Worm (Caenorhabditis elegans) whole organism, L4 larva: Measurements from ENCODE around the gene nars-2.

Experiments used
- hlh-11 ChIP-seq: fragments of 200-800 bp; sonication (Bioruptor generic); optimal IDR thresholded peaks from 2 replicates; lab custom pipeline; 2018; ENCODE audit warnings: mild to moderate bottlenecking, missing genetic modification characterization, missing compliant biosample characterization
- mdl-1 ChIP-seq, 2 experiments: fragments of 150-350 bp in 1 of 2; sonication (generic microtip) in 1 of 2; optimal IDR thresholded peaks; 2 replicates each; lab custom pipeline; 2014 to 2017; ENCODE audit warnings: missing biosample characterization in 2 of 2, missing genetic modification characterization in 2 of 2
- nhr-237 ChIP-seq: sonication (generic microtip); optimal IDR thresholded peaks from 2 replicates; lab custom pipeline; 2017; ENCODE audit warnings: missing biosample characterization, missing genetic modification characterization
- pqm-1 ChIP-seq: sonication (generic microtip); optimal IDR thresholded peaks from 2 replicates; lab custom pipeline; 2017; ENCODE audit warnings: missing biosample characterization, missing genetic modification characterization
- saeg-2 ChIP-seq: fragments of 200-800 bp; sonication (Bioruptor generic); IDR thresholded peaks from 2 replicates; pipeline ENCODE4 v1.3.6; 2022; ENCODE audit warnings: missing genetic modification reagents, missing genetic modification characterization, missing compliant biosample characterization

DNA sequence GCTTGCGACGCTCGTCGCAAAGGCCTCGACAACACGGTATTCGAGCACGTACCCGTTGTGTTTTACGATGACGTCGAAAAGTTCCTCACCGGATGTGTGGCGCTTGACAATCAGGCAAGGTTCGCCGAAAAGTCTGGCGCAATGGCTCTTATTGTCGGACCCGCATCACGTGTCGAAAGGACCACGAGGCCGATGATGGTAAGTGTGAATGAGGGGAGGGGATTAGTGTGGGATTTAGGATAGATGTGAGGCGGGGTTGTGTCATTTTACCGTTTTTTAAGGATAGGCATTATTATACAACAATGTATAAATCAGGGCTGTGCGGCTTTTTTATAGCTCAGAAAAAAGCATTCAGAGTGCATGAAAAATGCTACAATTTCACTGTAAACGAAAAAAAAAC, 40.7 kb downstream of the nars-2 start:
- TF ChIP-seq pqm-1 (tag; lab: Kevin White, UChicago) (no peak), nhr-237 (tag; lab: Kevin White, UChicago) (no peak), saeg-2 (GFP tag; lab: Robert Waterston, UW) (no peak), hlh-11 (no peak), mdl-1 (tag; optimal IDR thresholded peaks at IDR 0.05; lab: Kevin White, UChicago) (no peak)
